Worm (Caenorhabditis elegans): Measurements from ENCODE around the gene F53B7.7.

DNA sequence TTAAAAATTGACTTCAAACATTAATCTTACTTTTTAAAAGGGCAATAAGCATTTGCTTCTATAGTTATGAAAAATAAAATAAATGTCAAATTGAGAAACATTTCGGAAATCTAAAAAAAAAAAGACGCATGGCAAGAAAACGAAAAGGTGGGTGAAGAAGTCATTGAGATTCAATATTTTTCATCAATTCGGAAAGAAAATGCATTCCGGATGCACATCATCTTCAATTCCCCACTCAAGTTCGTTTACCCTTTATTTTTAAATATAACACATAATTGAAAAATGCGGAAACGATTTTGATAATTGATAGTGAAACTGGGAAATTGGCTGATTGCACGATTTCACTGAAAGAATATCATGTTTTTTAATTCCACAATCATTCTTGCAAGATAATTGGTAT lies 3.5 kb downstream of the F53B7.7 start, which contains the start of gene F53B7.4:
- TF ChIP-seq unc-62 (GFP tag; optimal IDR thresholded peaks at IDR 0.05) (no peak), lin-39 (tag; optimal IDR thresholded peaks at IDR 0.05) (no peak), snpc-4 (tag; optimal IDR thresholded peaks at IDR 0.05) (no peak), jun-1 (tag; optimal IDR thresholded peaks at IDR 0.05) (no peak), zag-1 (tag; optimal IDR thresholded peaks at IDR 0.05) (no peak), lin-15B (tag; optimal IDR thresholded peaks at IDR 0.05) (no peak), pqm-1 (tag; optimal IDR thresholded peaks at IDR 0.05) (no peak), elt-3 (tag; optimal IDR thresholded peaks at IDR 0.05) (no peak), pha-4 (tag; optimal IDR thresholded peaks at IDR 0.05) (no peak), ztf-11 (tag; optimal IDR thresholded peaks at IDR 0.05) (no peak)

Measured in whole organism, L3 larva.